Worm (Caenorhabditis elegans) whole organism, late embryonic: ENCODE data around the gene twk-7.

Source experiments
- dmd-4 ChIP-seq: sonication (generic microtip); optimal IDR thresholded peaks from 2 replicates; lab custom pipeline; 2016; ENCODE audit warnings: borderline replicate concordance, missing genetic modification characterization, missing compliant biosample characterization
- npax-4 ChIP-seq: sonication (generic microtip); optimal IDR thresholded peaks from 2 replicates; lab custom pipeline; 2016; ENCODE audit warnings: missing genetic modification characterization, missing compliant biosample characterization
- pha-4 ChIP-seq: fragments of 150-350 bp; optimal IDR thresholded peaks from 2 replicates; lab custom pipeline; 2018; ENCODE audit warnings: missing biosample characterization, missing genetic modification reagents, missing genetic modification characterization

ce11 chrIII:8663143-8663542 lies 19.6 kb upstream of the twk-7 start:
- TF ChIP-seq pha-4 (tag; lab: Kevin White, UChicago), result no peak
- no peak for TF ChIP-seq dmd-4 (tag; lab: Kevin White, UChicago)
- no peak for TF ChIP-seq npax-4 (tag; lab: Kevin White, UChicago)
